Worm (Caenorhabditis elegans) whole organism, L2 larva: ENCODE measurements around the gene B0507.8.
A peak's percentile ranks its signal among the peaks of the same experiment; 100 is the strongest.

Source experiments
- F13H6.1 ChIP-seq: sonication (generic microtip); optimal IDR thresholded peaks from 2 replicates; lab custom pipeline; 2016; ENCODE audit warnings: missing genetic modification characterization, missing compliant biosample characterization
- R02D3.7 ChIP-seq: fragments of 150-350 bp; optimal IDR thresholded peaks from 2 replicates; lab custom pipeline; 2014; ENCODE audit warnings: missing biosample characterization, missing genetic modification characterization
- Y55F3AM.14 ChIP-seq: fragments of 200-800 bp; sonication (Bioruptor generic); optimal IDR thresholded peaks from 2 replicates; lab custom pipeline; 2018; ENCODE audit warnings: mild to moderate bottlenecking, missing genetic modification characterization, missing compliant biosample characterization
- ZK546.5 ChIP-seq: sonication (generic microtip); optimal IDR thresholded peaks from 2 replicates; lab custom pipeline; 2017; ENCODE audit warnings: missing biosample characterization, missing genetic modification characterization
- alr-1 ChIP-seq: fragments of 150-350 bp; optimal IDR thresholded peaks from 2 replicates; lab custom pipeline; 2014; ENCODE audit warnings: missing biosample characterization, missing genetic modification characterization
- ama-1 ChIP-seq: fragments of 150-350 bp; optimal IDR thresholded peaks from 2 replicates; lab custom pipeline; 2018; ENCODE audit warnings: inconsistent platforms
- ceh-16 ChIP-seq: fragments of 150-350 bp; optimal IDR thresholded peaks from 2 replicates; lab custom pipeline; 2014; ENCODE audit warnings: missing biosample characterization, missing genetic modification characterization
- ceh-82 ChIP-seq: fragments of 150-350 bp; optimal IDR thresholded peaks from 2 replicates; lab custom pipeline; 2014; ENCODE audit warnings: missing biosample characterization, missing genetic modification characterization
- crh-2 ChIP-seq: sonication (generic microtip); optimal IDR thresholded peaks from 2 replicates; lab custom pipeline; 2017; ENCODE audit warnings: missing biosample characterization, missing genetic modification characterization
- dmd-4 ChIP-seq: sonication (generic microtip); optimal IDR thresholded peaks from 2 replicates; lab custom pipeline; 2017; ENCODE audit warnings: missing biosample characterization, missing genetic modification characterization
- egl-27 ChIP-seq: sonication (generic microtip); optimal IDR thresholded peaks from 3 replicates; lab custom pipeline; 2017; ENCODE audit warnings: missing biosample characterization, missing genetic modification reagents, missing genetic modification characterization
- fos-1 ChIP-seq: fragments of 150-350 bp; optimal IDR thresholded peaks from 2 replicates; lab custom pipeline; 2014; ENCODE audit warnings: missing biosample characterization, missing genetic modification characterization
- gmeb-1 ChIP-seq: fragments of 150-350 bp; optimal IDR thresholded peaks from 2 replicates; lab custom pipeline; 2014; ENCODE audit warnings: missing biosample characterization, missing genetic modification characterization
- lin-11 ChIP-seq: fragments of 150-350 bp; sonication (generic microtip); optimal IDR thresholded peaks from 2 replicates; lab custom pipeline; 2014; ENCODE audit warnings: missing biosample characterization, missing genetic modification characterization, inconsistent platforms, mixed read lengths
- lin-13 ChIP-seq: fragments of 150-350 bp; optimal IDR thresholded peaks from 2 replicates; lab custom pipeline; 2014; ENCODE audit warnings: missing biosample characterization, missing genetic modification reagents, missing genetic modification characterization
- mab-5 ChIP-seq: fragments of 150-350 bp; optimal IDR thresholded peaks from 2 replicates; lab custom pipeline; 2014; ENCODE audit warnings: missing biosample characterization, missing genetic modification characterization
- mdl-1 ChIP-seq, 2 experiments: fragments of 150-350 bp in 1 of 2; sonication (generic microtip) in 1 of 2; optimal IDR thresholded peaks; 2 replicates each; lab custom pipeline; 2017; ENCODE audit warnings: missing biosample characterization in 2 of 2, missing genetic modification characterization in 2 of 2
- nhr-10 ChIP-seq: sonication (generic microtip); optimal IDR thresholded peaks from 2 replicates; lab custom pipeline; 2017; ENCODE audit warnings: missing biosample characterization, missing genetic modification characterization
- nhr-23 ChIP-seq: fragments of 150-350 bp; optimal IDR thresholded peaks from 2 replicates; lab custom pipeline; 2014; ENCODE audit warnings: missing biosample characterization, missing genetic modification reagents, missing genetic modification characterization
- nhr-237 ChIP-seq: fragments of 150-350 bp; optimal IDR thresholded peaks from 2 replicates; lab custom pipeline; 2014; ENCODE audit warnings: missing biosample characterization, missing genetic modification characterization
- nhr-25 ChIP-seq: fragments of 150-350 bp; sonication (generic microtip); optimal IDR thresholded peaks from 3 replicates; lab custom pipeline; 2014; ENCODE audit warnings: missing biosample characterization, missing genetic modification characterization
- nhr-6 ChIP-seq: fragments of 150-350 bp; optimal IDR thresholded peaks from 2 replicates; lab custom pipeline; 2014; ENCODE audit warnings: missing biosample characterization, missing genetic modification characterization
- peb-1 ChIP-seq: fragments of 150-350 bp; optimal IDR thresholded peaks from 2 replicates; lab custom pipeline; 2014; ENCODE audit warnings: missing biosample characterization, missing genetic modification characterization
- sem-4 ChIP-seq: fragments of 150-350 bp; optimal IDR thresholded peaks from 2 replicates; lab custom pipeline; 2014; ENCODE audit warnings: missing biosample characterization, missing genetic modification reagents, missing genetic modification characterization
- skn-1 ChIP-seq: sonication (generic microtip); optimal IDR thresholded peaks from 2 replicates; lab custom pipeline; 2017; ENCODE audit warnings: missing biosample characterization, missing genetic modification characterization
- sma-3 ChIP-seq: sonication (generic microtip); optimal IDR thresholded peaks from 2 replicates; lab custom pipeline; 2016; ENCODE audit warnings: missing genetic modification reagents, missing genetic modification characterization, missing compliant biosample characterization
- sma-9 ChIP-seq, 2 experiments: fragments of 150-350 bp in 1 of 2; sonication (generic microtip) in 1 of 2; optimal IDR thresholded peaks; 2 replicates each; lab custom pipeline; 2014 to 2016; ENCODE audit warnings: missing genetic modification characterization in 2 of 2, mild to moderate bottlenecking in 1 of 2, missing biosample characterization in 1 of 2, missing compliant biosample characterization in 1 of 2, missing genetic modification reagents in 1 of 2, moderate library complexity in 1 of 2
- snpc-4 ChIP-seq: fragments of 150-350 bp; optimal IDR thresholded peaks from 2 replicates; lab custom pipeline; 2014; ENCODE audit warnings: missing biosample characterization, missing genetic modification characterization
- unc-55 ChIP-seq: fragments of 150-350 bp; sonication (generic microtip); optimal IDR thresholded peaks from 3 replicates; lab custom pipeline; 2014; ENCODE audit warnings: missing biosample characterization, missing genetic modification reagents, missing genetic modification characterization
- zag-1 ChIP-seq: fragments of 150-350 bp; optimal IDR thresholded peaks from 2 replicates; lab custom pipeline; 2014; ENCODE audit warnings: missing biosample characterization, missing genetic modification characterization
- ztf-1 ChIP-seq: fragments of 200-800 bp; sonication (Bioruptor generic); conservative IDR thresholded peaks from 2 replicates; pipeline ENCODE4 v1.3.6; 2022; ENCODE audit warnings: missing genetic modification characterization, missing compliant biosample characterization
- ztf-4 ChIP-seq: fragments of 150-350 bp; optimal IDR thresholded peaks from 2 replicates; lab custom pipeline; 2014; ENCODE audit warnings: missing biosample characterization, missing genetic modification characterization

B0507.8 gene

ce11 chrV:8769154-8769553 lies 6.4 kb upstream of the B0507.8 start:
- TF ChIP-seq sma-3 (no peak), ZK546.5 (no peak), alr-1 (tag; lab: Kevin White, UChicago) (no peak), ceh-82 (tag; lab: Kevin White, UChicago) (no peak), ama-1 (lab: Kevin White, UChicago) (no peak), nhr-6 (tag; lab: Kevin White, UChicago) (no peak), fos-1 (tag; lab: Kevin White, UChicago) (peak; percentile 93), crh-2 (tag; lab: Kevin White, UChicago) (peak; percentile 91), nhr-10 (tag; lab: Kevin White, UChicago) (no peak), sma-9 (GFP tag; optimal IDR thresholded peaks at IDR 0.05; lab: Kevin White, UChicago) (peak; percentile 88), sma-9 (tag; optimal IDR thresholded peaks at IDR 0.05; lab: Kevin White, UChicago) (no peak), R02D3.7 (no peak), gmeb-1 (peak; percentile 40), F13H6.1 (tag; lab: Kevin White, UChicago) (peak; percentile 22), skn-1 (no peak)

DNA sequence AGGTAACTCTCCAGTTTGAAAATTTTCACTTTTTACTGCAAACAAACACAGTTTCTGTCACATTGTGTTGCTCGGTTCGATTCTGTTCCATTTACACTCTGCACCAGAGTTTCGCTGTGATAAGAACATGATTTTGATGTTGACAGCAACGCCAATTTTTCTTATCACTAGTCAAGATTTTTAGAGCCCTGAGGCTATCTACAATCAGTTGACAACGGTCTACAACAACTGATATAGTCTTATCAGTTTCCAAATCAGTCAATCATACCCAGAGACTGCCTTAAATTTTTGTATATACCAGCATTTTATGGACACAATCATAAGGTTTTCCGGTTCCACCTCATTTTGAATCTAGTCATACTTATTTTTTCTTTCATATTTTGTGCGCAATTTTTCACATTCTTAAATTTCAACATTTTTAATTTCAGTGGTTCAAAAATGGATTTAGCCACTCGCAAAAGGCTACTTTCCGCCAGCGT lies 5.8 kb upstream of the B0507.8 start, which contains the start of gene B0507.3:
B0507.3 (plus strand) TSS at position 429 of the 479 bp plus-strand sequence.
- peak; percentile 66 for TF ChIP-seq crh-2 (tag; lab: Kevin White, UChicago)
- TF ChIP-seq ztf-1 (GFP tag; lab: Robert Waterston, UW), result no peak
- no peak for TF ChIP-seq nhr-237 (tag; lab: Kevin White, UChicago)
- peak; percentile 43 for TF ChIP-seq sma-3
- peak; percentile 65 for TF ChIP-seq F13H6.1 (tag; lab: Kevin White, UChicago)
- peak; percentile 20 for TF ChIP-seq gmeb-1
- no peak for TF ChIP-seq peb-1 (tag; lab: Kevin White, UChicago)
- TF ChIP-seq R02D3.7, result no peak
- peak; percentile 48 for TF ChIP-seq egl-27 (tag; lab: Kevin White, UChicago)
- TF ChIP-seq lin-13 (GFP tag; lab: Kevin White, UChicago), result no peak
- TF ChIP-seq lin-11 (tag; lab: Kevin White, UChicago), result no peak
- TF ChIP-seq fos-1 (tag; lab: Kevin White, UChicago), result peak; percentile 98
- TF ChIP-seq skn-1, result peak; percentile 50
- peak; percentile 91 for TF ChIP-seq sma-9 (GFP tag; optimal IDR thresholded peaks at IDR 0.05; lab: Kevin White, UChicago)
- no peak for TF ChIP-seq sma-9 (tag; optimal IDR thresholded peaks at IDR 0.05; lab: Kevin White, UChicago)

- no peak for TF ChIP-seq lin-11 (tag; lab: Kevin White, UChicago)
- TF ChIP-seq sma-9 (GFP tag; optimal IDR thresholded peaks at IDR 0.05; lab: Kevin White, UChicago), result peak; percentile 34
- no peak for TF ChIP-seq sma-9 (tag; optimal IDR thresholded peaks at IDR 0.05; lab: Kevin White, UChicago)
- no peak for TF ChIP-seq ztf-4 (tag; lab: Kevin White, UChicago)
- no peak for TF ChIP-seq gmeb-1
- TF ChIP-seq crh-2 (tag; lab: Kevin White, UChicago), result peak; percentile 32
- TF ChIP-seq fos-1 (tag; lab: Kevin White, UChicago), result peak; percentile 63
These were observed 4.7 kb upstream of the B0507.8 start for ce11 chrV:8767493-8767892.

DNA sequence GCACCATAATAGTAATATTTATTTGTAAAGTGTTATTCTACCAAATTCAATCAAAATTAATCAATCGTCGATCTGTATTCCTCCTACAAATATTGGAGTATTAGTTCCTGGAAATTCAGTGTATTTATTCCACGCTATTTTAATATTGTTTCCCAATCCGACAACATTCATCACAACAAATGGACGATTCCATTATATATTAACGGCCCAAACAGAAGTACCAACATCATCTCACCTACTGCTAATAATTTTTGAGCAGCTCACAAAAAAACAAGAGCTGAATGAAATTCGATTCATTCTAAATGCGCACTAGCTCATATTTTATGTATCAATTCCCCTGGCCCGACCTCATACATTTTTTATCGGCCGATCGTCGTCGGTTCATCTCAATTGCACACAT lies 4.3 kb upstream of the B0507.8 start:
- peak; percentile 44 for TF ChIP-seq unc-55 (GFP tag; lab: Kevin White, UChicago)
- TF ChIP-seq sma-9 (GFP tag; optimal IDR thresholded peaks at IDR 0.05; lab: Kevin White, UChicago), result no peak
- no peak for TF ChIP-seq sma-9 (tag; optimal IDR thresholded peaks at IDR 0.05; lab: Kevin White, UChicago)

- TF ChIP-seq sma-9 (GFP tag; optimal IDR thresholded peaks at IDR 0.05; lab: Kevin White, UChicago) (no peak), sma-9 (tag; optimal IDR thresholded peaks at IDR 0.05; lab: Kevin White, UChicago) (no peak), ama-1 (lab: Kevin White, UChicago) (no peak), mdl-1 (tag; optimal IDR thresholded peaks at IDR 0.05; lab: Kevin White, UChicago) (no peak), Y55F3AM.14 (no peak), alr-1 (tag; lab: Kevin White, UChicago) (no peak), nhr-23 (tag; lab: Kevin White, UChicago) (no peak), zag-1 (tag; lab: Kevin White, UChicago) (no peak), sem-4 (tag; lab: Kevin White, UChicago) (no peak), nhr-25 (tag; lab: Kevin White, UChicago) (no peak), unc-55 (GFP tag; lab: Kevin White, UChicago) (no peak), snpc-4 (no peak), ceh-82 (tag; lab: Kevin White, UChicago) (no peak), dmd-4 (tag; lab: Kevin White, UChicago) (no peak), skn-1 (no peak), lin-13 (GFP tag; lab: Kevin White, UChicago) (no peak), mab-5 (tag; lab: Kevin White, UChicago) (no peak), ztf-1 (GFP tag; lab: Robert Waterston, UW) (no peak), nhr-237 (tag; lab: Kevin White, UChicago) (no peak), R02D3.7 (no peak), ceh-16 (no peak)
These were observed 3.2 kb upstream of the B0507.8 start, which contains the start of gene B0507.9 for ce11 chrV:8765938-8766337. B0507.9 (minus strand) TSS chrV:8766038.
